Fruit fly (Drosophila melanogaster) whole organism, embryonic: ENCODE data around the gene CG11294.
A peak's percentile ranks its signal among the peaks of the same experiment; 100 is the strongest.

Source experiments
- ATbp ChIP-seq: fragments of 200-800 bp; sonication (Bioruptor generic); optimal IDR thresholded peaks from 2 replicates; lab custom pipeline; 2017; ENCODE audit warnings: missing biosample characterization, mild to moderate bottlenecking, missing genetic modification characterization, missing genetic modification reagents
- Blimp-1 ChIP-seq: fragments of 200-800 bp; sonication (Bioruptor generic); optimal IDR thresholded peaks from 3 replicates; lab custom pipeline; 2018; ENCODE audit warnings: missing biosample characterization, missing genetic modification characterization, mild to moderate bottlenecking, moderate library complexity, missing genetic modification reagents
- CG1024 ChIP-seq: fragments of 200-800 bp; sonication (Bioruptor generic); IDR thresholded peaks from 2 replicates; pipeline ENCODE4 v1.3.6; 2022; ENCODE audit warnings: missing biosample characterization, missing genetic modification characterization
- CG10267 ChIP-seq: fragments of 200-800 bp; sonication (Bioruptor generic); optimal IDR thresholded peaks from 2 replicates; lab custom pipeline; 2018; ENCODE audit warnings: missing biosample characterization, mild to moderate bottlenecking, missing genetic modification characterization, moderate library complexity
- CG10979 ChIP-seq: fragments of 200-800 bp; sonication (Bioruptor generic); optimal IDR thresholded peaks from 2 replicates; lab custom pipeline; 2018; ENCODE audit warnings: missing biosample characterization, mild to moderate bottlenecking, missing genetic modification characterization, moderate library complexity
- CG11504 ChIP-seq: fragments of 200-800 bp; sonication (Bioruptor generic); optimal IDR thresholded peaks from 3 replicates; lab custom pipeline; 2019; ENCODE audit warnings: missing biosample characterization, mild to moderate bottlenecking, missing genetic modification characterization, moderate library complexity
- CG12071 ChIP-seq: fragments of 200-800 bp; sonication (Bioruptor generic); optimal IDR thresholded peaks from 3 replicates; lab custom pipeline; 2018; ENCODE audit warnings: missing biosample characterization, mild to moderate bottlenecking, missing genetic modification characterization
- CG12744 ChIP-seq: fragments of 200-800 bp; sonication (Bioruptor generic); optimal IDR thresholded peaks from 2 replicates; lab custom pipeline; 2016; ENCODE audit warnings: missing biosample characterization, missing genetic modification characterization
- CG13424 ChIP-seq: fragments of 200-800 bp; sonication (Bioruptor generic); optimal IDR thresholded peaks from 2 replicates; lab custom pipeline; 2019; ENCODE audit warnings: missing biosample characterization, mild to moderate bottlenecking, missing genetic modification characterization, moderate library complexity
- CG15269 ChIP-seq: fragments of 200-800 bp; sonication (Bioruptor generic); optimal IDR thresholded peaks from 2 replicates; lab custom pipeline; 2018; ENCODE audit warnings: missing biosample characterization, mild to moderate bottlenecking, missing genetic modification characterization, moderate library complexity
- CG1603 ChIP-seq: fragments of 200-800 bp; sonication (Bioruptor generic); optimal IDR thresholded peaks from 2 replicates; lab custom pipeline; 2019; ENCODE audit warnings: missing biosample characterization, mild to moderate bottlenecking, missing genetic modification characterization, moderate library complexity
- CG18262 ChIP-seq: fragments of 200-800 bp; optimal IDR thresholded peaks from 3 replicates; lab custom pipeline; 2019; ENCODE audit warnings: missing biosample characterization, mild to moderate bottlenecking, missing genetic modification characterization, moderate library complexity
- CG2678 ChIP-seq: fragments of 200-800 bp; sonication (Bioruptor generic); optimal IDR thresholded peaks from 3 replicates; lab custom pipeline; 2019; ENCODE audit warnings: missing biosample characterization, mild to moderate bottlenecking, missing genetic modification characterization, moderate library complexity
- CG2712 ChIP-seq: fragments of 200-800 bp; optimal IDR thresholded peaks from 3 replicates; lab custom pipeline; 2019; ENCODE audit warnings: missing biosample characterization, mild to moderate bottlenecking, missing genetic modification characterization, moderate library complexity
- CG7556 ChIP-seq: fragments of 200-800 bp; sonication (Bioruptor generic); optimal IDR thresholded peaks from 2 replicates; lab custom pipeline; 2017; ENCODE audit warnings: missing biosample characterization, mild to moderate bottlenecking, missing genetic modification characterization
- CG7745 ChIP-seq: fragments of 200-800 bp; sonication (Bioruptor generic); optimal IDR thresholded peaks from 2 replicates; lab custom pipeline; 2018; ENCODE audit warnings: missing biosample characterization, mild to moderate bottlenecking, missing genetic modification characterization, moderate library complexity
- CG7786 ChIP-seq: fragments of 200-800 bp; sonication (Bioruptor generic); optimal IDR thresholded peaks from 2 replicates; lab custom pipeline; 2016; ENCODE audit warnings: missing biosample characterization, missing genetic modification characterization
- CG7928 ChIP-seq: fragments of 200-800 bp; sonication (Bioruptor generic); optimal IDR thresholded peaks from 2 replicates; lab custom pipeline; 2017; ENCODE audit warnings: missing biosample characterization, mild to moderate bottlenecking, missing genetic modification characterization
- CG8388 ChIP-seq: fragments of 200-800 bp; sonication (Bioruptor generic); optimal IDR thresholded peaks from 2 replicates; lab custom pipeline; 2019; ENCODE audit warnings: missing biosample characterization, mild to moderate bottlenecking, missing genetic modification characterization, moderate library complexity
- D ChIP-seq, 2 experiments: fragments of 200-800 bp in 1 of 2; fragments of >200 bp in 1 of 2; sonication (Bioruptor generic) in 1 of 2; optimal IDR thresholded peaks; 2 replicates in 1 of 2; 3 replicates in 1 of 2; lab custom pipeline; 2017; ENCODE audit warnings: mild to moderate bottlenecking in 1 of 2, missing biosample characterization in 1 of 2, missing genetic modification characterization in 1 of 2, missing genetic modification reagents in 1 of 2
- D19A ChIP-seq: fragments of 200-800 bp; optimal IDR thresholded peaks from 3 replicates; lab custom pipeline; 2019; ENCODE audit warnings: missing biosample characterization, mild to moderate bottlenecking, missing genetic modification characterization, moderate library complexity
- Drgx ChIP-seq: fragments of 200-800 bp; sonication (Bioruptor generic); IDR thresholded peaks from 2 replicates; pipeline ENCODE4 v1.3.6; 2022; ENCODE audit warnings: missing biosample characterization, missing genetic modification characterization
- Hey ChIP-seq: fragments of 200-800 bp; sonication (Bioruptor generic); optimal IDR thresholded peaks from 3 replicates; lab custom pipeline; 2018; ENCODE audit warnings: missing biosample characterization, mild to moderate bottlenecking, missing genetic modification characterization
- Mad ChIP-seq: fragments of 200-800 bp; sonication (Bioruptor generic); optimal IDR thresholded peaks from 2 replicates; lab custom pipeline; 2016; ENCODE audit warnings: missing biosample characterization, missing genetic modification characterization
- Six4 ChIP-seq: fragments of 200-800 bp; sonication (Bioruptor generic); optimal IDR thresholded peaks from 2 replicates; lab custom pipeline; 2016; ENCODE audit warnings: missing biosample characterization, missing genetic modification characterization
- Spps ChIP-seq: fragments of 200-800 bp; sonication (Bioruptor generic); optimal IDR thresholded peaks from 2 replicates; lab custom pipeline; 2018; ENCODE audit warnings: missing biosample characterization, mild to moderate bottlenecking, missing genetic modification characterization
- Xrp1 ChIP-seq: fragments of 200-800 bp; sonication (Bioruptor generic); IDR thresholded peaks from 2 replicates; pipeline ENCODE4 v1.3.6; 2022; ENCODE audit warnings: missing biosample characterization, missing genetic modification characterization
- ara ChIP-seq: fragments of 200-800 bp; sonication (Bioruptor generic); IDR thresholded peaks from 2 replicates; pipeline ENCODE4 v1.3.6; 2022; ENCODE audit warnings: missing biosample characterization, missing genetic modification characterization
- croc ChIP-seq: fragments of 200-800 bp; sonication (Bioruptor generic); conservative IDR thresholded peaks from 3 replicates; pipeline ENCODE4 v1.3.6; 2022; ENCODE audit warnings: missing biosample characterization, missing genetic modification characterization
- dati ChIP-seq: fragments of 200-800 bp; sonication (Bioruptor generic); IDR thresholded peaks from 2 replicates; pipeline ENCODE4 v1.3.6; 2022; ENCODE audit warnings: missing biosample characterization, missing genetic modification characterization
- dmrt11E ChIP-seq: fragments of 200-800 bp; sonication (Bioruptor generic); optimal IDR thresholded peaks from 3 replicates; lab custom pipeline; 2018; ENCODE audit warnings: missing biosample characterization, mild to moderate bottlenecking, missing genetic modification characterization, moderate library complexity
- dmrt99B ChIP-seq: fragments of 200-800 bp; sonication (Bioruptor generic); optimal IDR thresholded peaks from 2 replicates; lab custom pipeline; 2018; ENCODE audit warnings: missing biosample characterization, mild to moderate bottlenecking, missing genetic modification characterization, moderate library complexity
- ewg ChIP-seq: fragments of 200-800 bp; sonication (Bioruptor generic); optimal IDR thresholded peaks from 3 replicates; lab custom pipeline; 2017; ENCODE audit warnings: mild to moderate bottlenecking, missing biosample characterization, missing genetic modification reagents, missing genetic modification characterization
- gem ChIP-seq: fragments of 200-800 bp; sonication (Bioruptor generic); optimal IDR thresholded peaks from 2 replicates; lab custom pipeline; 2019; ENCODE audit warnings: missing biosample characterization, mild to moderate bottlenecking, missing genetic modification characterization, moderate library complexity
- hb ChIP-seq: fragments of 200-800 bp; sonication (Bioruptor generic); IDR thresholded peaks from 3 replicates; pipeline ENCODE4 v1.3.6; 2022; ENCODE audit warnings: missing biosample characterization, missing genetic modification characterization; ENCODE audit not compliant: partially characterized antibody
- jigr1 ChIP-seq: fragments of 200-800 bp; sonication (Bioruptor generic); IDR thresholded peaks from 3 replicates; pipeline ENCODE4 v1.3.6; 2022; ENCODE audit warnings: missing biosample characterization, missing genetic modification characterization
- lola ChIP-seq, 3 experiments: fragments of >200 bp in 2 of 3; fragments of 200-800 bp in 1 of 3; sonication (Bioruptor generic) in 1 of 3; optimal IDR thresholded peaks; 2 replicates each; lab custom pipeline; 2017 to 2019; ENCODE audit warnings: missing biosample characterization in 3 of 3, missing genetic modification characterization in 3 of 3, mild to moderate bottlenecking in 1 of 3, moderate library complexity in 1 of 3
- nau ChIP-seq: fragments of 200-800 bp; sonication (Bioruptor generic); optimal IDR thresholded peaks from 3 replicates; lab custom pipeline; 2017; ENCODE audit warnings: missing biosample characterization, mild to moderate bottlenecking, missing genetic modification characterization, missing genetic modification reagents
- nmo ChIP-seq: fragments of 200-800 bp; sonication (Bioruptor generic); optimal IDR thresholded peaks from 2 replicates; lab custom pipeline; 2018; ENCODE audit warnings: missing biosample characterization, mild to moderate bottlenecking, missing genetic modification characterization, moderate library complexity
- row ChIP-seq: fragments of 200-800 bp; sonication (Bioruptor generic); IDR thresholded peaks from 3 replicates; pipeline ENCODE4 v1.3.6; 2022; ENCODE audit warnings: missing biosample characterization, missing genetic modification characterization
- sens ChIP-seq: fragments of 200-800 bp; sonication (Bioruptor generic); peaks from one replicate; lab custom pipeline; 2016; ENCODE audit warnings: missing biosample characterization, missing genetic modification characterization
- sim ChIP-seq: fragments of 200-800 bp; sonication (Bioruptor generic); IDR thresholded peaks from 2 replicates; pipeline ENCODE4 v1.3.6; 2022; ENCODE audit warnings: missing biosample characterization, missing genetic modification characterization
- so ChIP-seq: fragments of 200-800 bp; sonication (Bioruptor generic); IDR thresholded peaks from 3 replicates; pipeline ENCODE4 v1.3.6; 2022; ENCODE audit warnings: missing biosample characterization, missing genetic modification characterization
- trem ChIP-seq: fragments of 200-800 bp; optimal IDR thresholded peaks from 3 replicates; lab custom pipeline; 2019; ENCODE audit warnings: missing biosample characterization, mild to moderate bottlenecking, missing genetic modification characterization, moderate library complexity
- unpg ChIP-seq: fragments of 200-800 bp; sonication (Bioruptor generic); optimal IDR thresholded peaks from 3 replicates; lab custom pipeline; 2018; ENCODE audit warnings: missing biosample characterization, mild to moderate bottlenecking, missing genetic modification characterization, moderate library complexity
- wdn ChIP-seq: fragments of 200-800 bp; sonication (Bioruptor generic); IDR thresholded peaks from 2 replicates; pipeline ENCODE4 v1.3.6; 2022; ENCODE audit warnings: missing biosample characterization, missing genetic modification characterization
- wek ChIP-seq: fragments of 200-800 bp; sonication (Bioruptor generic); optimal IDR thresholded peaks from 3 replicates; lab custom pipeline; 2018; ENCODE audit warnings: missing biosample characterization, mild to moderate bottlenecking, missing genetic modification characterization, moderate library complexity
- zf30C ChIP-seq: fragments of 200-800 bp; sonication (Bioruptor generic); optimal IDR thresholded peaks from 3 replicates; lab custom pipeline; 2018; ENCODE audit warnings: missing biosample characterization, mild to moderate bottlenecking, missing genetic modification characterization

CG11294 gene

dm6 chrX:8723393-8723987 is 30.1 kb upstream of the CG11294 start:
- TF ChIP-seq nau (GFP tag; lab: Kevin White, UChicago) (no peak), CG7928 (GFP tag; lab: Kevin White, UChicago) (no peak), lola (GFP tag; optimal IDR thresholded peaks at IDR 0.05; lab: Kevin White, UChicago) (peak in 1 of 3 experiments; percentile 36), CG7556 (GFP tag; lab: Kevin White, UChicago) (peak; percentile 21), zf30C (no peak), dati (GFP tag; lab: Robert Waterston, UW) (0 out of 2 replicates have a peak, but pooled peaks have one; percentile 21), Drgx (GFP tag; lab: Robert Waterston, UW) (no peak), D19A (tag; lab: Kevin White, UChicago) (peak; percentile 26), croc (GFP tag; lab: Robert Waterston, UW) (0 out of 3 replicates have a peak, but pooled peaks have one; percentile 16), jigr1 (GFP tag; lab: Robert Waterston, UW) (no peak), Mad (GFP tag; lab: Kevin White, UChicago) (no peak), CG10979 (tag; lab: Kevin White, UChicago) (peak; percentile 45), nmo (GFP tag; lab: Kevin White, UChicago) (peak; percentile 25), CG15269 (tag; lab: Kevin White, UChicago) (no peak), so (GFP tag; lab: Robert Waterston, UW) (no peak), CG1024 (no peak), CG12071 (GFP tag; lab: Kevin White, UChicago) (no peak), hb (GFP tag; lab: Robert Waterston, UW) (no peak), CG11504 (peak; percentile 39), ara (GFP tag; lab: Robert Waterston, UW) (peak; percentile 33; the same call in 1 of the 2 replicates), Hey (tag; lab: Kevin White, UChicago) (peak; percentile 93), sim (GFP tag; lab: Robert Waterston, UW) (no peak), Xrp1 (GFP tag; lab: Robert Waterston, UW) (peak; percentile 55), Spps (tag; lab: Kevin White, UChicago) (no peak), ATbp (peak; percentile 37), CG2712 (tag; lab: Kevin White, UChicago) (peak; percentile 42), ewg (GFP tag; lab: Kevin White, UChicago) (no peak), Blimp-1 (GFP tag; lab: Kevin White, UChicago) (peak; percentile 31), D (optimal IDR thresholded peaks at IDR 0.05; lab: Kevin White, UChicago) (no peak), D (GFP tag; optimal IDR thresholded peaks at IDR 0.05; lab: Kevin White, UChicago) (peak; percentile 3), CG12744 (no peak), trem (tag; lab: Kevin White, UChicago) (peak; percentile 20), CG1603 (tag; lab: Kevin White, UChicago) (peak; percentile 3), dmrt11E (tag; lab: Kevin White, UChicago) (peak; percentile 16), CG8388 (GFP tag; lab: Kevin White, UChicago) (peak; percentile 35), dmrt99B (tag; lab: Kevin White, UChicago) (peak; percentile 12), CG7786 (GFP tag; lab: Kevin White, UChicago) (no peak), CG7745 (tag; lab: Kevin White, UChicago) (no peak), row (GFP tag; lab: Robert Waterston, UW) (peak; percentile 49; the same call in 2 of the 3 replicates), sens (GFP tag; lab: Kevin White, UChicago) (peak; percentile 60), unpg (GFP tag; lab: Kevin White, UChicago) (peak; percentile 20), wdn (GFP tag; lab: Robert Waterston, UW) (no peak), wek (no peak), CG13424 (peak; percentile 5), CG10267 (tag; lab: Kevin White, UChicago) (peak; percentile 19), gem (peak; percentile 48), CG18262 (tag; lab: Kevin White, UChicago) (peak; percentile 33), Six4 (GFP tag; lab: Kevin White, UChicago) (no peak), CG2678 (peak; percentile 27)
